Worm (Caenorhabditis elegans): ENCODE results near the gene C49C3.10.

- TF ChIP-seq tbx-2 (tag; optimal IDR thresholded peaks at IDR 0.05) (no peak), ama-1 (optimal IDR thresholded peaks at IDR 0.05) (no peak), ceh-48 (tag; optimal IDR thresholded peaks at IDR 0.05) (no peak), ceh-24 (tag; optimal IDR thresholded peaks at IDR 0.05) (no peak), elt-2 (tag; optimal IDR thresholded peaks at IDR 0.05) (no peak), T23F11.4 (GFP tag; optimal IDR thresholded peaks at IDR 0.05) (no peak), rnt-1 (tag; optimal IDR thresholded peaks at IDR 0.05) (no peak), fkh-10 (GFP tag; optimal IDR thresholded peaks at IDR 0.05) (no peak)
These were observed 2.3 kb upstream of the C49C3.10 start for ce11 chrIV:17341033-17341432.
